Worm (Caenorhabditis elegans) whole organism, young adult: ENCODE measurements around the gene somi-1.

Experiments used
- C06A6.2 ChIP-seq: fragments of 200-800 bp; sonication (Bioruptor generic); conservative IDR thresholded peaks from 2 replicates; pipeline ENCODE4 v1.3.6; 2022; ENCODE audit warnings: missing genetic modification characterization, missing compliant biosample characterization
- C17E4.6 ChIP-seq: fragments of 200-800 bp; sonication (Bioruptor generic); IDR thresholded peaks from 2 replicates; pipeline ENCODE4 v1.3.6; 2022; ENCODE audit warnings: missing genetic modification reagents, missing genetic modification characterization, missing compliant biosample characterization
- F33H1.4 ChIP-seq: fragments of 200-800 bp; sonication (Bioruptor generic); IDR thresholded peaks from 2 replicates; pipeline ENCODE4 v1.3.6; 2022; ENCODE audit warnings: missing genetic modification reagents, missing genetic modification characterization, missing compliant biosample characterization
- F49E8.2 ChIP-seq: sonication (generic microtip); optimal IDR thresholded peaks from 3 replicates; lab custom pipeline; 2017; ENCODE audit warnings: missing genetic modification characterization, mild to moderate bottlenecking, missing compliant biosample characterization, antibody characterized with exemption, moderate library complexity; ENCODE audit not compliant: insufficient read depth
- K12H6.12 ChIP-seq: fragments of 200-800 bp; sonication (Bioruptor generic); optimal IDR thresholded peaks from 2 replicates; lab custom pipeline; 2018; ENCODE audit warnings: mild to moderate bottlenecking, missing genetic modification characterization, missing compliant biosample characterization
- T07F8.4 ChIP-seq: sonication (generic microtip); optimal IDR thresholded peaks from 2 replicates; lab custom pipeline; 2016; ENCODE audit warnings: mild to moderate bottlenecking, missing genetic modification characterization, moderate library complexity, missing compliant biosample characterization
- Y53F4B.3 ChIP-seq: fragments of 200-800 bp; sonication (Bioruptor generic); IDR thresholded peaks from 2 replicates; pipeline ENCODE4 v1.3.6; 2022; ENCODE audit warnings: missing genetic modification reagents, missing genetic modification characterization, missing compliant biosample characterization
- Y67H2A.10 ChIP-seq: fragments of 200-800 bp; sonication (Bioruptor generic); conservative IDR thresholded peaks from 2 replicates; pipeline ENCODE4 v1.3.6; 2022; ENCODE audit warnings: missing genetic modification reagents, missing genetic modification characterization, missing compliant biosample characterization
- Y95B8A.8 ChIP-seq: fragments of 200-800 bp; sonication (Bioruptor generic); IDR thresholded peaks from 2 replicates; pipeline ENCODE4 v1.3.6; 2022; ENCODE audit warnings: missing genetic modification reagents, missing genetic modification characterization, missing compliant biosample characterization
- ZK185.1 ChIP-seq: sonication (generic microtip); optimal IDR thresholded peaks from 2 replicates; lab custom pipeline; 2016; ENCODE audit warnings: mild to moderate bottlenecking, missing genetic modification characterization, missing compliant biosample characterization; ENCODE audit not compliant: poor library complexity, severe bottlenecking
- athp-1 ChIP-seq: sonication (generic microtip); optimal IDR thresholded peaks from 2 replicates; lab custom pipeline; 2017; ENCODE audit warnings: mild to moderate bottlenecking, missing genetic modification characterization, missing compliant biosample characterization
- attf-3 ChIP-seq: fragments of 200-800 bp; sonication (Bioruptor generic); conservative IDR thresholded peaks from 2 replicates; pipeline ENCODE4 v1.3.6; 2022; ENCODE audit warnings: missing genetic modification reagents, missing genetic modification characterization, missing compliant biosample characterization
- cebp-2 ChIP-seq: fragments of 200-800 bp; sonication (Bioruptor generic); IDR thresholded peaks from 2 replicates; pipeline ENCODE4 v1.3.6; 2022; ENCODE audit warnings: missing genetic modification characterization, missing compliant biosample characterization
- ceh-91 ChIP-seq: fragments of 200-800 bp; sonication (Bioruptor generic); IDR thresholded peaks from 2 replicates; pipeline ENCODE4 v1.3.6; 2022; ENCODE audit warnings: missing genetic modification reagents, missing genetic modification characterization, missing compliant biosample characterization
- dox-1 ChIP-seq: fragments of 200-800 bp; sonication (Bioruptor generic); IDR thresholded peaks from 2 replicates; pipeline ENCODE4 v1.3.6; 2022; ENCODE audit warnings: missing genetic modification reagents, missing genetic modification characterization, missing compliant biosample characterization
- dpff-1 ChIP-seq: sonication (generic microtip); optimal IDR thresholded peaks from 2 replicates; lab custom pipeline; 2017; ENCODE audit warnings: mild to moderate bottlenecking, missing genetic modification characterization, missing compliant biosample characterization
- dpl-1 ChIP-seq: fragments of 150-350 bp; optimal IDR thresholded peaks from 2 replicates; lab custom pipeline; 2014; ENCODE audit warnings: missing biosample characterization, missing genetic modification reagents, missing genetic modification characterization
- egl-18 ChIP-seq: fragments of 200-800 bp; sonication (Bioruptor generic); IDR thresholded peaks from 2 replicates; pipeline ENCODE4 v1.3.6; 2022; ENCODE audit warnings: missing genetic modification reagents, missing genetic modification characterization, missing compliant biosample characterization
- egl-44 ChIP-seq: fragments of 200-800 bp; sonication (Bioruptor generic); IDR thresholded peaks from 2 replicates; pipeline ENCODE4 v1.3.6; 2022; ENCODE audit warnings: missing genetic modification reagents, missing genetic modification characterization, missing compliant biosample characterization
- egrh-3 ChIP-seq: fragments of 200-800 bp; sonication (Bioruptor generic); IDR thresholded peaks from 2 replicates; pipeline ENCODE4 v1.3.6; 2022; ENCODE audit warnings: missing genetic modification reagents, missing genetic modification characterization, missing compliant biosample characterization
- ekl-4 ChIP-seq: fragments of 200-800 bp; sonication (Bioruptor generic); IDR thresholded peaks from 2 replicates; pipeline ENCODE4 v1.3.6; 2022; ENCODE audit warnings: missing genetic modification reagents, missing genetic modification characterization, missing compliant biosample characterization
- him-1 ChIP-seq: sonication (generic microtip); optimal IDR thresholded peaks from 2 replicates; lab custom pipeline; 2016; ENCODE audit warnings: missing genotype, missing genetic modification reagents, missing genetic modification characterization, missing compliant biosample characterization
- hlh-12 ChIP-seq: sonication (generic microtip); optimal IDR thresholded peaks from 2 replicates; lab custom pipeline; 2016; ENCODE audit warnings: missing genetic modification characterization, missing compliant biosample characterization
- hmg-1.2 ChIP-seq: fragments of 200-800 bp; sonication (Bioruptor generic); IDR thresholded peaks from 2 replicates; pipeline ENCODE4 v1.3.6; 2022; ENCODE audit warnings: missing genetic modification reagents, missing genetic modification characterization, missing compliant biosample characterization
- hmg-20 ChIP-seq: fragments of 200-800 bp; sonication (Bioruptor generic); IDR thresholded peaks from 2 replicates; pipeline ENCODE4 v1.3.6; 2022; ENCODE audit warnings: missing genetic modification reagents, missing genetic modification characterization, missing compliant biosample characterization
- let-526 ChIP-seq: fragments of 200-800 bp; sonication (Bioruptor generic); IDR thresholded peaks from 2 replicates; pipeline ENCODE4 v1.3.6; 2022; ENCODE audit warnings: missing genetic modification reagents, missing genetic modification characterization, missing compliant biosample characterization
- lin-35 ChIP-seq, 3 experiments: fragments of 150-350 bp in 2 of 3; sonication (generic microtip) in 1 of 3; optimal IDR thresholded peaks; 2 replicates each; lab custom pipeline; 2014 to 2018; ENCODE audit warnings: missing biosample characterization in 3 of 3, missing genetic modification characterization in 3 of 3, missing genetic modification reagents in 3 of 3
- lin-54 ChIP-seq: fragments of 200-800 bp; sonication (Bioruptor generic); optimal IDR thresholded peaks from 2 replicates; lab custom pipeline; 2018; ENCODE audit warnings: mild to moderate bottlenecking, missing genetic modification characterization, missing compliant biosample characterization
- lsl-1 ChIP-seq: fragments of 200-800 bp; sonication (Bioruptor generic); optimal IDR thresholded peaks from 2 replicates; lab custom pipeline; 2018; ENCODE audit warnings: mild to moderate bottlenecking, missing genetic modification characterization, moderate library complexity, missing compliant biosample characterization
- madf-10 ChIP-seq: sonication (generic microtip); optimal IDR thresholded peaks from 2 replicates; lab custom pipeline; 2016; ENCODE audit warnings: mild to moderate bottlenecking, missing genetic modification characterization, missing compliant biosample characterization
- madf-6 ChIP-seq: fragments of 200-800 bp; sonication (Bioruptor generic); IDR thresholded peaks from 2 replicates; pipeline ENCODE4 v1.3.6; 2022; ENCODE audit warnings: missing genetic modification reagents, missing genetic modification characterization, missing compliant biosample characterization
- madf-8 ChIP-seq: fragments of 200-800 bp; sonication (Bioruptor generic); conservative IDR thresholded peaks from 2 replicates; pipeline ENCODE4 v1.3.6; 2022; ENCODE audit warnings: missing genetic modification reagents, missing genetic modification characterization, missing compliant biosample characterization
- nfya-1 ChIP-seq: sonication (generic microtip); optimal IDR thresholded peaks from 2 replicates; lab custom pipeline; 2017; ENCODE audit warnings: antibody characterized with exemption, missing compliant biosample characterization, missing genetic modification characterization, borderline replicate concordance; ENCODE audit not compliant: insufficient read depth
- nfyb-1 ChIP-seq: fragments of 200-800 bp; sonication (Bioruptor generic); IDR thresholded peaks from 2 replicates; pipeline ENCODE4 v1.3.6; 2022; ENCODE audit warnings: missing genetic modification reagents, missing genetic modification characterization, missing compliant biosample characterization
- nhr-120 ChIP-seq: fragments of 200-800 bp; sonication (Bioruptor generic); IDR thresholded peaks from 2 replicates; pipeline ENCODE4 v1.3.6; 2022; ENCODE audit warnings: missing genetic modification characterization, missing compliant biosample characterization
- nhr-80 ChIP-seq: sonication (generic microtip); optimal IDR thresholded peaks from 2 replicates; lab custom pipeline; 2016; ENCODE audit warnings: missing genetic modification characterization, missing compliant biosample characterization
- rec-8 ChIP-seq, 2 experiments: sonication (generic microtip); optimal IDR thresholded peaks; 2 replicates each; lab custom pipeline; 2016; ENCODE audit warnings: mild to moderate bottlenecking in 2 of 2, missing genetic modification characterization in 2 of 2, missing genetic modification reagents in 2 of 2, missing genotype in 2 of 2, missing biosample characterization in 1 of 2, missing compliant biosample characterization in 1 of 2, moderate library complexity in 1 of 2
- rpc-1 ChIP-seq, 2 experiments: fragments of 150-350 bp in 1 of 2; sonication (generic microtip) in 1 of 2; optimal IDR thresholded peaks; 2 replicates each; lab custom pipeline; 2014 to 2018; ENCODE audit warnings: missing biosample characterization in 1 of 2, missing genetic modification characterization in 1 of 2, missing genetic modification reagents in 1 of 2, missing genotype in 1 of 2
- sdz-38 ChIP-seq: sonication (generic microtip); optimal IDR thresholded peaks from 2 replicates; lab custom pipeline; 2016; ENCODE audit warnings: missing genotype, missing genetic modification characterization, missing compliant biosample characterization
- sea-2 ChIP-seq: fragments of 200-800 bp; sonication (Bioruptor generic); IDR thresholded peaks from 2 replicates; pipeline ENCODE4 v1.3.6; 2022; ENCODE audit warnings: missing genetic modification characterization, missing compliant biosample characterization
- snpc-1.1 ChIP-seq: sonication (generic microtip); optimal IDR thresholded peaks from 2 replicates; lab custom pipeline; 2017; ENCODE audit warnings: missing genetic modification characterization, mild to moderate bottlenecking, missing compliant biosample characterization, antibody characterized with exemption, moderate library complexity, missing genotype, missing genetic modification reagents; ENCODE audit not compliant: insufficient read depth
- snpc-3.4 ChIP-seq: sonication (generic microtip); optimal IDR thresholded peaks from 2 replicates; lab custom pipeline; 2017; ENCODE audit warnings: missing genetic modification characterization, mild to moderate bottlenecking, missing compliant biosample characterization, antibody characterized with exemption, moderate library complexity, missing genotype, missing genetic modification reagents
- somi-1 ChIP-seq: fragments of 200-800 bp; sonication (Bioruptor generic); optimal IDR thresholded peaks from 2 replicates; lab custom pipeline; 2018; ENCODE audit warnings: mild to moderate bottlenecking, missing genetic modification characterization, missing compliant biosample characterization
- tbx-9 ChIP-seq: sonication (generic microtip); optimal IDR thresholded peaks from 2 replicates; lab custom pipeline; 2016; ENCODE audit warnings: borderline replicate concordance, missing genetic modification characterization, inconsistent platforms, missing compliant biosample characterization
- unc-130 ChIP-seq: sonication (generic microtip); optimal IDR thresholded peaks from 2 replicates; lab custom pipeline; 2016; ENCODE audit warnings: missing genetic modification reagents, missing genetic modification characterization, missing compliant biosample characterization
- xnd-1 ChIP-seq: sonication (generic microtip); optimal IDR thresholded peaks from 2 replicates; lab custom pipeline; 2016; ENCODE audit warnings: missing genotype, missing genetic modification reagents, missing genetic modification characterization, missing compliant biosample characterization
- ztf-26 ChIP-seq: sonication (generic microtip); optimal IDR thresholded peaks from 2 replicates; lab custom pipeline; 2017; ENCODE audit warnings: missing genetic modification characterization, missing compliant biosample characterization
- ztf-28 ChIP-seq: fragments of 200-800 bp; sonication (Bioruptor generic); IDR thresholded peaks from 2 replicates; pipeline ENCODE4 v1.3.6; 2022; ENCODE audit warnings: missing genetic modification reagents, missing genetic modification characterization, missing compliant biosample characterization

somi-1 gene

ce11 chrV:13409089-13409488 lies 17.9 kb upstream of the somi-1 start:
- TF ChIP-seq somi-1 (no peak), let-526 (GFP tag; lab: Robert Waterston, UW) (no peak), rpc-1 (optimal IDR thresholded peaks at IDR 0.05; lab: Kevin White, UChicago) (no peak), rpc-1 (tag; optimal IDR thresholded peaks at IDR 0.05; lab: Kevin White, UChicago) (no peak), rec-8 (tag; optimal IDR thresholded peaks at IDR 0.05; lab: Kevin White, UChicago) (no peak), F49E8.2 (tag; lab: Kevin White, UChicago) (no peak), tbx-9 (tag; lab: Kevin White, UChicago) (no peak), him-1 (no peak), nhr-120 (GFP tag; lab: Robert Waterston, UW) (no peak), hmg-20 (GFP tag; lab: Robert Waterston, UW) (no peak), egrh-3 (GFP tag; lab: Robert Waterston, UW) (no peak), K12H6.12 (no peak), Y67H2A.10 (GFP tag; lab: Robert Waterston, UW) (no peak), ekl-4 (no peak), ztf-26 (tag; lab: Kevin White, UChicago) (no peak), T07F8.4 (tag; lab: Kevin White, UChicago) (no peak), lin-54 (GFP tag; lab: Kevin White, UChicago) (peak; percentile 83), nfya-1 (no peak), snpc-3.4 (tag; lab: Kevin White, UChicago) (no peak), hlh-12 (no peak), dpl-1 (GFP tag; lab: Kevin White, UChicago) (peak; percentile 26), cebp-2 (GFP tag; lab: Robert Waterston, UW) (no peak), athp-1 (tag; lab: Kevin White, UChicago) (no peak), sdz-38 (no peak), xnd-1 (peak; percentile 35), ceh-91 (GFP tag; lab: Robert Waterston, UW) (peak; percentile 37; the same call in 1 of the 2 replicates), C06A6.2 (GFP tag; lab: Robert Waterston, UW) (no peak), hmg-1.2 (no peak), ztf-28 (GFP tag; lab: Robert Waterston, UW) (0 out of 2 replicates have a peak, but pooled peaks have one; percentile 11), F33H1.4 (GFP tag; lab: Robert Waterston, UW) (no peak), Y53F4B.3 (GFP tag; lab: Robert Waterston, UW) (no peak), egl-18 (GFP tag; lab: Robert Waterston, UW) (no peak), sea-2 (GFP tag; lab: Robert Waterston, UW) (no peak), madf-8 (GFP tag; lab: Robert Waterston, UW) (peak; percentile 41; the same call in 1 of the 2 replicates), nhr-80 (tag; lab: Kevin White, UChicago) (no peak), snpc-1.1 (tag; lab: Kevin White, UChicago) (no peak), C17E4.6 (GFP tag; lab: Robert Waterston, UW) (no peak), nfyb-1 (GFP tag; lab: Robert Waterston, UW) (no peak), dox-1 (GFP tag; lab: Robert Waterston, UW) (no peak), unc-130 (peak; percentile 5), attf-3 (GFP tag; lab: Robert Waterston, UW) (0 out of 2 replicates have a peak, but pooled peaks have one; percentile 13), lsl-1 (GFP tag; lab: Kevin White, UChicago) (peak; percentile 20), dpff-1 (tag; lab: Kevin White, UChicago) (no peak), lin-35 (GFP tag; optimal IDR thresholded peaks at IDR 0.05; lab: Kevin White, UChicago) (peak in 2 of 3 experiments; percentile 5 to 67), egl-44 (GFP tag; lab: Robert Waterston, UW) (no peak), Y95B8A.8 (GFP tag; lab: Robert Waterston, UW) (no peak), ZK185.1 (tag; lab: Kevin White, UChicago) (peak; percentile 9), madf-6 (GFP tag; lab: Robert Waterston, UW) (no peak), madf-10 (tag; lab: Kevin White, UChicago) (no peak)
